Fruit fly (Drosophila melanogaster): ENCODE measurements around the gene PMCA.

- no peak for TF ChIP-seq cic (GFP tag; optimal IDR thresholded peaks at IDR 0.05)
- TF ChIP-seq Mnt (GFP tag; optimal IDR thresholded peaks at IDR 0.05) = no peak
- no peak for TF ChIP-seq tj (GFP tag; optimal IDR thresholded peaks at IDR 0.05)
- TF ChIP-seq ovo (GFP tag; optimal IDR thresholded peaks at IDR 0.05) = no peak
- TF ChIP-seq kay (GFP tag; ENCODE audit: borderline replicate concordance) = no peak
- TF ChIP-seq CG7045 (GFP tag; optimal IDR thresholded peaks at IDR 0.05) = no peak
Measured at dm6 chr4:386752-387151, 28.0 kb upstream of the PMCA start.

All from whole organism, adult.